Worm (Caenorhabditis elegans) whole organism, L3 larva: Measurements from ENCODE around the gene dnj-5.

Source experiments
- R02D3.7 ChIP-seq: fragments of 150-350 bp; optimal IDR thresholded peaks from 2 replicates; lab custom pipeline; 2014; ENCODE audit warnings: missing biosample characterization, missing genetic modification characterization
- ZK546.5 ChIP-seq: sonication (generic microtip); optimal IDR thresholded peaks from 2 replicates; lab custom pipeline; 2017; ENCODE audit warnings: missing biosample characterization, missing genetic modification characterization
- aly-2 ChIP-seq: fragments of 150-350 bp; optimal IDR thresholded peaks from 2 replicates; lab custom pipeline; 2014; ENCODE audit warnings: missing biosample characterization, missing genetic modification characterization
- ama-1 ChIP-seq: fragments of 150-350 bp; optimal IDR thresholded peaks from 2 replicates; lab custom pipeline; 2018
- ceh-16 ChIP-seq: sonication (generic microtip); optimal IDR thresholded peaks from 2 replicates; lab custom pipeline; 2017; ENCODE audit warnings: missing biosample characterization, missing genetic modification characterization
- ceh-28 ChIP-seq: fragments of 150-350 bp; optimal IDR thresholded peaks from 2 replicates; lab custom pipeline; 2014; ENCODE audit warnings: missing biosample characterization, missing genetic modification reagents, missing genetic modification characterization
- ceh-82 ChIP-seq: fragments of 150-350 bp; optimal IDR thresholded peaks from 2 replicates; lab custom pipeline; 2014; ENCODE audit warnings: missing biosample characterization, missing genetic modification characterization
- ceh-9 ChIP-seq: sonication (generic microtip); optimal IDR thresholded peaks from 2 replicates; lab custom pipeline; 2018; ENCODE audit warnings: missing biosample characterization, missing genetic modification characterization
- daf-12 ChIP-seq: fragments of 150-350 bp; optimal IDR thresholded peaks from 2 replicates; lab custom pipeline; 2014; ENCODE audit warnings: missing biosample characterization, missing genetic modification reagents, missing genetic modification characterization
- egl-27 ChIP-seq: sonication (generic microtip); optimal IDR thresholded peaks from 4 replicates; lab custom pipeline; 2017; ENCODE audit warnings: missing biosample characterization, missing genetic modification reagents, missing genetic modification characterization
- egl-5 ChIP-seq: fragments of 150-350 bp; optimal IDR thresholded peaks from 2 replicates; lab custom pipeline; 2017; ENCODE audit warnings: missing biosample characterization, missing genetic modification reagents, missing genetic modification characterization, inconsistent platforms
- elt-1 ChIP-seq: fragments of 150-350 bp; optimal IDR thresholded peaks from 2 replicates; lab custom pipeline; 2014; ENCODE audit warnings: missing biosample characterization, missing genetic modification characterization
- elt-2 ChIP-seq: sonication (generic microtip); optimal IDR thresholded peaks from 2 replicates; lab custom pipeline; 2016; ENCODE audit warnings: missing genetic modification reagents, mild to moderate bottlenecking, missing genetic modification characterization, missing compliant biosample characterization
- elt-3 ChIP-seq, 3 experiments: fragments of 150-350 bp in 1 of 3; sonication (generic microtip) in 2 of 3; optimal IDR thresholded peaks; 2 replicates in 2 of 3; 4 replicates in 1 of 3; lab custom pipeline; 2014 to 2017; ENCODE audit warnings: missing biosample characterization in 3 of 3, missing genetic modification characterization in 3 of 3
- eor-1 ChIP-seq, 2 experiments: fragments of 150-350 bp; optimal IDR thresholded peaks; 2 replicates each; lab custom pipeline; 2014 to 2018; ENCODE audit warnings: missing biosample characterization in 2 of 2, missing genetic modification characterization in 2 of 2
- fkh-10 ChIP-seq: sonication (generic microtip); optimal IDR thresholded peaks from 2 replicates; lab custom pipeline; 2017; ENCODE audit warnings: missing biosample characterization, missing genetic modification reagents, missing genetic modification characterization
- fkh-2 ChIP-seq: fragments of 150-350 bp; optimal IDR thresholded peaks from 2 replicates; lab custom pipeline; 2014; ENCODE audit warnings: missing biosample characterization, missing genetic modification reagents, missing genetic modification characterization
- fos-1 ChIP-seq: fragments of 150-350 bp; optimal IDR thresholded peaks from 2 replicates; lab custom pipeline; 2014; ENCODE audit warnings: missing biosample characterization, missing genetic modification characterization
- hmg-11 ChIP-seq: sonication (generic microtip); optimal IDR thresholded peaks from 2 replicates; lab custom pipeline; 2016; ENCODE audit warnings: missing genetic modification characterization, missing compliant biosample characterization
- jun-1 ChIP-seq: fragments of 150-350 bp; optimal IDR thresholded peaks from 2 replicates; lab custom pipeline; 2014; ENCODE audit warnings: missing biosample characterization, missing genetic modification reagents, missing genetic modification characterization
- lin-15B ChIP-seq: fragments of 150-350 bp; optimal IDR thresholded peaks from 2 replicates; lab custom pipeline; 2014; ENCODE audit warnings: missing biosample characterization, missing genetic modification characterization
- lin-39 ChIP-seq: fragments of 150-350 bp; optimal IDR thresholded peaks from 2 replicates; lab custom pipeline; 2018; ENCODE audit warnings: missing biosample characterization, missing genetic modification reagents, missing genetic modification characterization
- lsy-12 ChIP-seq: sonication (generic microtip); optimal IDR thresholded peaks from 2 replicates; lab custom pipeline; 2016; ENCODE audit warnings: mild to moderate bottlenecking, missing genetic modification characterization, missing compliant biosample characterization
- mdl-1 ChIP-seq: fragments of 150-350 bp; optimal IDR thresholded peaks from 2 replicates; lab custom pipeline; 2014; ENCODE audit warnings: missing biosample characterization, missing genetic modification characterization
- mml-1 ChIP-seq: fragments of 150-350 bp; sonication (generic microtip); optimal IDR thresholded peaks from 3 replicates; lab custom pipeline; 2014; ENCODE audit warnings: missing biosample characterization, missing genetic modification characterization
- nfya-1 ChIP-seq: sonication (generic microtip); optimal IDR thresholded peaks from 2 replicates; lab custom pipeline; 2017; ENCODE audit warnings: missing genetic modification characterization, mild to moderate bottlenecking, missing compliant biosample characterization, antibody characterized with exemption, moderate library complexity; ENCODE audit not compliant: insufficient read depth
- nhr-12 ChIP-seq: fragments of 150-350 bp; optimal IDR thresholded peaks from 2 replicates; lab custom pipeline; 2014; ENCODE audit warnings: missing biosample characterization, missing genetic modification characterization
- nhr-23 ChIP-seq: fragments of 150-350 bp; optimal IDR thresholded peaks from 2 replicates; lab custom pipeline; 2014; ENCODE audit warnings: missing biosample characterization, missing genetic modification reagents, missing genetic modification characterization
- nhr-237 ChIP-seq: fragments of 150-350 bp; optimal IDR thresholded peaks from 2 replicates; lab custom pipeline; 2014; ENCODE audit warnings: missing biosample characterization, missing genetic modification characterization
- nhr-25 ChIP-seq: sonication (generic microtip); optimal IDR thresholded peaks from 2 replicates; lab custom pipeline; 2017; ENCODE audit warnings: missing biosample characterization, missing genetic modification characterization
- nhr-28 ChIP-seq: fragments of 150-350 bp; optimal IDR thresholded peaks from 2 replicates; lab custom pipeline; 2014; ENCODE audit warnings: missing biosample characterization, missing genetic modification characterization
- nhr-43 ChIP-seq: sonication (generic microtip); optimal IDR thresholded peaks from 2 replicates; lab custom pipeline; 2016; ENCODE audit warnings: mild to moderate bottlenecking, missing genetic modification characterization, missing compliant biosample characterization; ENCODE audit not compliant: poor library complexity, severe bottlenecking
- nhr-67 ChIP-seq: fragments of 150-350 bp; optimal IDR thresholded peaks from 2 replicates; lab custom pipeline; 2014; ENCODE audit warnings: missing biosample characterization, missing genetic modification characterization
- nhr-76 ChIP-seq: fragments of 150-350 bp; sonication (generic microtip); optimal IDR thresholded peaks from 5 replicates; lab custom pipeline; 2014; ENCODE audit warnings: missing biosample characterization, missing genetic modification characterization
- nhr-77 ChIP-seq: fragments of 150-350 bp; optimal IDR thresholded peaks from 2 replicates; lab custom pipeline; 2014; ENCODE audit warnings: missing biosample characterization, missing genetic modification characterization
- pha-4 ChIP-seq: fragments of 150-350 bp; optimal IDR thresholded peaks from 2 replicates; lab custom pipeline; 2014; ENCODE audit warnings: missing biosample characterization, missing genetic modification reagents, missing genetic modification characterization
- pqm-1 ChIP-seq: fragments of 150-350 bp; optimal IDR thresholded peaks from 2 replicates; lab custom pipeline; 2017; ENCODE audit warnings: missing biosample characterization, missing genetic modification characterization, inconsistent platforms
- sea-2 ChIP-seq: fragments of 150-350 bp; sonication (generic microtip); optimal IDR thresholded peaks from 4 replicates; lab custom pipeline; 2014; ENCODE audit warnings: missing biosample characterization, missing genetic modification reagents, missing genetic modification characterization
- skn-1 ChIP-seq: fragments of 150-350 bp; optimal IDR thresholded peaks from 2 replicates; lab custom pipeline; 2014; ENCODE audit warnings: missing biosample characterization, missing genetic modification characterization
- snpc-4 ChIP-seq: fragments of 150-350 bp; optimal IDR thresholded peaks from 2 replicates; lab custom pipeline; 2014; ENCODE audit warnings: missing biosample characterization, missing genetic modification characterization
- tbx-2 ChIP-seq: sonication (generic microtip); optimal IDR thresholded peaks from 2 replicates; lab custom pipeline; 2016; ENCODE audit warnings: mild to moderate bottlenecking, missing genetic modification characterization, missing compliant biosample characterization
- unc-39 ChIP-seq: sonication (generic microtip); optimal IDR thresholded peaks from 4 replicates; lab custom pipeline; 2017; ENCODE audit warnings: missing biosample characterization, missing genetic modification characterization
- unc-62 ChIP-seq: fragments of 150-350 bp; sonication (generic microtip); optimal IDR thresholded peaks from 4 replicates; lab custom pipeline; 2014; ENCODE audit warnings: missing biosample characterization, missing genetic modification reagents, missing genetic modification characterization
- zag-1 ChIP-seq: fragments of 150-350 bp; optimal IDR thresholded peaks from 2 replicates; lab custom pipeline; 2014; ENCODE audit warnings: missing biosample characterization, missing genetic modification characterization
- ztf-11 ChIP-seq: fragments of 150-350 bp; optimal IDR thresholded peaks from 2 replicates; lab custom pipeline; 2014; ENCODE audit warnings: missing biosample characterization, missing genetic modification characterization
- ztf-4 ChIP-seq: fragments of 150-350 bp; optimal IDR thresholded peaks from 2 replicates; lab custom pipeline; 2014; ENCODE audit warnings: missing biosample characterization, missing genetic modification characterization

dnj-5 gene

DNA sequence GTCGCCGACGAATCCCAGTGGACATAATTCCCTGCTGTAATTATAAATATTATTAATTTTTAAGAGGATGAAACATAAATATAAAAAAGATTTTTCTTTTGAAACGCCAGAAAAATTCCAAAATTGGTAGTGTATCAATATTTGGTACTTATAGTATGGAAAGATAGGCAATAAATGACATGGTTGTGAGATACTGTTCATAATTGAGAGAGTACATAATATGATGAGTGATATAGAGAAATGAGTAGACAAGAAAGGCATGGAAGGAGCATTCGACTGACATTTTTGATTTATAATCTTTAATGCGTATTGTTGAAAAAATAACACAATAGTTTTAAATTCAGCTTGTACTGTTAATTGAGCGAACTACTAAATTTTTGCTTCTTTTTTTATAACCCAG, 39.4 kb upstream of the dnj-5 start, which contains the start of gene C44B7.11:
Gene C44B7.11, minus strand, starts transcription at position 34 of the 400 bp plus-strand sequence.
- TF ChIP-seq pqm-1 (tag; lab: Kevin White, UChicago) (peak; percentile 29), elt-2 (peak; percentile 34), nhr-76 (no peak), lin-39 (no peak), elt-1 (tag; lab: Kevin White, UChicago) (no peak)

DNA sequence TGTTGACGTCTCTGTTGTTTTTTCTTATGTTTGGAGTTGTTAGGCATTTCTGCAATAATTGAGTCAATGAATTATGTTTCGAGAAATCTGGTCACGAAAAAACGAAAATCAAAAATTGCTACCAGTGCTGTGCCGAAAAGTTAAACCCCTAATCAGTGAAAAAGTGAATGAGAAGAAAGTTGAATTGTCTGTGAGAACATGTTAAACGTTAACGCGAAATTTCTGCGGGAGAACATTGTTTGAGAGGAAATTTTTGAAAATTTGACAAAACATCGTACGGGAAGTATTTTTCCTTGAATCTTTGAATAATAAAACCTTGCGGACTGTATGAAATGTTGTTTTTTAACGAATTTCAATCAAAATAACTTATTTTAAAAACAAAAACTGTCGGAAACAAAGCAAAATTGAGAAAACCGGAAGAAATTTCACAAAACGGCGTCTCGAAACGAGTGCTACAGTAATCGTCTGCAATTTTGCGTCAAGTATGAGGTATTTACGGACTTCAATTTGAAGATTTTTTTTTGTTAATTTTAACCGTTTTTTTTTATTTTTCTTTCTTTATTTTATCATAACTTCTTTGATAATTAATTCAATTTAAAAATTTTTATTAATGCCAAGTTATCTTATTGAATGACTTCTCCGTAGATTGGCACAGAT, 35.6 kb upstream of the dnj-5 start, which contains the start of gene adal-1:
Gene adal-1, minus strand, starts transcription at position 51 of the 657 bp plus-strand sequence.
- no peak for TF ChIP-seq eor-1 (tag; optimal IDR thresholded peaks at IDR 0.05; lab: Kevin White, UChicago)
- TF ChIP-seq fos-1 (tag; lab: Kevin White, UChicago) = no peak
- TF ChIP-seq unc-39 = no peak
- no peak for TF ChIP-seq nhr-23 (tag; lab: Kevin White, UChicago)
- no peak for TF ChIP-seq ama-1 (lab: Kevin White, UChicago)
- no peak for TF ChIP-seq egl-5 (tag; lab: Kevin White, UChicago)
- TF ChIP-seq nhr-77 = no peak
- TF ChIP-seq lsy-12 (tag; lab: Kevin White, UChicago) = no peak
- no peak for TF ChIP-seq fkh-2 (tag; lab: Kevin White, UChicago)
- TF ChIP-seq fkh-10 (GFP tag; lab: Kevin White, UChicago) = no peak
- no peak for TF ChIP-seq elt-1 (tag; lab: Kevin White, UChicago)
- no peak for TF ChIP-seq ztf-11 (tag; lab: Kevin White, UChicago)
- TF ChIP-seq zag-1 (tag; lab: Kevin White, UChicago) = no peak
- TF ChIP-seq skn-1 = no peak
- no peak for TF ChIP-seq pqm-1 (tag; lab: Kevin White, UChicago)
- no peak for TF ChIP-seq ceh-16
- no peak for TF ChIP-seq aly-2
- TF ChIP-seq nhr-43 (tag; lab: Kevin White, UChicago) = no peak

DNA sequence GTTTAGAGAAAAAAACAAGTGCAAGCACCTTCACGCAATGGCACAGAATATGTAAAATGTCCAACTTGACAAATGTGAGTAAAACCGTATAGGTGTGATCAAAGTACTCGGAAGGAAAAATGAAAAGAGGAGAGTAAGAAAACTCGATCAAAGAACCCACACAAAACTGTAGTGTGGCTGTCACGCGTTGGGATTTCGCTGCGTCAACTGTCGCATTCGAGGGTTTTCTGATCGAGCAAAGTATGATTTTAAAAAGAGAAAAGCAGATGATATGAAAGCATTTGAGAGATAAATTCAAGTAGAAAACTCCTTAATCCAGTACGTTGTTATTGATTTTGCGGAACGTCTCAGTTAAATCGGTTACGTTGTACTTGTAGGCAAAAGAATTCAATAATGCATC, 33.7 kb upstream of the dnj-5 start:
- TF ChIP-seq nhr-25 = peak; percentile 39
- peak; percentile 50 for TF ChIP-seq pha-4 (tag; lab: Kevin White, UChicago)
- TF ChIP-seq ceh-9 (tag; lab: Kevin White, UChicago) = no peak
- no peak for TF ChIP-seq fkh-2 (tag; lab: Kevin White, UChicago)
- TF ChIP-seq nhr-67 (tag; lab: Kevin White, UChicago) = no peak
- peak; percentile 60 for TF ChIP-seq nhr-23 (tag; lab: Kevin White, UChicago)
- no peak for TF ChIP-seq elt-3 (tag; optimal IDR thresholded peaks at IDR 0.05; lab: Kevin White, UChicago)
- TF ChIP-seq ZK546.5 = no peak
- peak; percentile 46 for TF ChIP-seq nfya-1 (tag; lab: Kevin White, UChicago)
- no peak for TF ChIP-seq egl-5 (tag; lab: Kevin White, UChicago)
- TF ChIP-seq snpc-4 (tag; lab: Kevin White, UChicago) = no peak
- no peak for TF ChIP-seq egl-27 (tag; lab: Kevin White, UChicago)
- TF ChIP-seq R02D3.7 (tag; lab: Kevin White, UChicago) = no peak
- no peak for TF ChIP-seq ztf-4 (tag; lab: Kevin White, UChicago)
- TF ChIP-seq sea-2 (GFP tag; lab: Kevin White, UChicago) = no peak
- TF ChIP-seq ceh-82 (tag; lab: Kevin White, UChicago) = no peak
- no peak for TF ChIP-seq zag-1 (tag; lab: Kevin White, UChicago)
- peak; percentile 77 for TF ChIP-seq pqm-1 (tag; lab: Kevin White, UChicago)
- no peak for TF ChIP-seq fos-1 (tag; lab: Kevin White, UChicago)
- peak; percentile 50 for TF ChIP-seq elt-2
- TF ChIP-seq nhr-237 (tag; lab: Kevin White, UChicago) = no peak
- no peak for TF ChIP-seq mdl-1 (tag; lab: Kevin White, UChicago)
- no peak for TF ChIP-seq unc-39
- no peak for TF ChIP-seq skn-1
- TF ChIP-seq eor-1 (tag; optimal IDR thresholded peaks at IDR 0.05; lab: Kevin White, UChicago) = no peak
- peak; percentile 85 for TF ChIP-seq nhr-43 (tag; lab: Kevin White, UChicago)
- no peak for TF ChIP-seq tbx-2 (tag; lab: Kevin White, UChicago)
- TF ChIP-seq nhr-28 (tag; lab: Kevin White, UChicago) = no peak
- TF ChIP-seq nhr-76 = no peak
- peak; percentile 64 for TF ChIP-seq lsy-12 (tag; lab: Kevin White, UChicago)
- peak; percentile 63 for TF ChIP-seq ama-1 (lab: Kevin White, UChicago)
- TF ChIP-seq fkh-10 (GFP tag; lab: Kevin White, UChicago) = no peak
- TF ChIP-seq lin-39 = peak; percentile 41
- no peak for TF ChIP-seq lin-15B (tag; lab: Kevin White, UChicago)
- TF ChIP-seq nhr-12 = no peak
- no peak for TF ChIP-seq daf-12 (tag; lab: Kevin White, UChicago)
- TF ChIP-seq unc-62 = no peak
- TF ChIP-seq mml-1 (tag; lab: Kevin White, UChicago) = no peak
- no peak for TF ChIP-seq ztf-11 (tag; lab: Kevin White, UChicago)
- no peak for TF ChIP-seq hmg-11 (tag; lab: Kevin White, UChicago)
- no peak for TF ChIP-seq ceh-28
- no peak for TF ChIP-seq aly-2
- no peak for TF ChIP-seq ceh-16
- TF ChIP-seq jun-1 = peak; percentile 86
- TF ChIP-seq elt-1 (tag; lab: Kevin White, UChicago) = no peak
